Worm (Caenorhabditis elegans): Measurements from ENCODE around the gene folt-2.

DNA sequence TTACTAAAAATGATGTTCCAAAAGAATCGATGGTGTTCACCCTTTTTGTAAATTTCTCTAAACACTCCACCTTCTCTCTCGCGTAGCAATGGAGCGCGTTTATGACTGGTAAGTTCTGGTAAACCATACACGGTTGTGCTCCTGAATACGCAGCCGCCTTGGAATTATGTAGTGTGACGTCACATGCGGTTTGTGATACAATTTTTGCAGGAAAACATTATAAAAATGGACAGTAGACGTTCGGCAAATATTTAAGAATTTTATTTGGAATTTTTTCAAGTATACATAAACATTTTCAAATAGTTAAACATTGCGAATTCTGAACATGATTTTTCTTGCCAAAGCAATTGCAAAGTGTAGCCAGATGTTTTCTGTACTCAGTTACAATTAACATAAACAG is 2.1 kb upstream of the folt-2 start, which contains the start of gene F37B4.10:
- no peak for TF ChIP-seq zag-1 (tag; optimal IDR thresholded peaks at IDR 0.05)
- no peak for TF ChIP-seq unc-39 (tag; optimal IDR thresholded peaks at IDR 0.05)
- no peak for TF ChIP-seq mdl-1 (tag; optimal IDR thresholded peaks at IDR 0.05)
- TF ChIP-seq aly-2 (tag; optimal IDR thresholded peaks at IDR 0.05) = no peak

Data from whole organism, L2 larva.